Worm (Caenorhabditis elegans) whole organism, L3 larva: ENCODE results near the gene F01F1.2.

Experiments
- ama-1 ChIP-seq: fragments of 150-350 bp; optimal IDR thresholded peaks from 2 replicates; lab custom pipeline; 2018
- mdl-1 ChIP-seq: fragments of 150-350 bp; optimal IDR thresholded peaks from 2 replicates; lab custom pipeline; 2014; ENCODE audit warnings: missing biosample characterization, missing genetic modification characterization
- nhr-237 ChIP-seq: fragments of 150-350 bp; optimal IDR thresholded peaks from 2 replicates; lab custom pipeline; 2014; ENCODE audit warnings: missing biosample characterization, missing genetic modification characterization

DNA sequence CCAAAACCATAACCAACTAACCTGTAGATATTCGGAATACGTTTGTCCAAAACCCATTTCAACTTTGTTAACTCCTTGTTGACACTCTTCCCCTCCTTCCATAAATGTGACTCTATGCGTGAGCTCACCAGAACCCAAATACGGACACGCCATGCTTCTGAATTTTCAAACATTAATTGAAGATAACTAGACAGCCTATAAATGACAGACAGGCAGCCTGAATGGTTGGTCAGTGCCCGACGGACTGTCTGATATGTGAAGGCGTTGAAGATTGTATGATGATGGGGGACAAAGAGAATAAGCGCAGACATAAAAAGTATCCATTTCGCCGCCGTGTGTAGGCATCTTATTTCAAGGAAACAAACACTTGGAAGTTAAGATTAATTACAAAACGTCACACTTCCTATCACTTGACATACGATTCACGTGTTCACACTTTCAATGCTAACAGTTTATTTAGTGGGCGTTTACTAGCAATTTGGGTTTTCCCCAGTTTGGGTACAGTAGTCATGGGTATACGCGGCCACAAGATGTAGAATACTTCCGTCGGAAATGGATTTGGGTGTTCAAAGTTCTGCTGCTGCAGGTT is 41.5 kb downstream of the F01F1.2 start, which contains the start of the genes tdo-2 and C28H8.2:
- no peak for TF ChIP-seq nhr-237 (tag; lab: Kevin White, UChicago)
- peak; percentile 44 for TF ChIP-seq mdl-1 (tag; lab: Kevin White, UChicago)
- no peak for TF ChIP-seq ama-1 (lab: Kevin White, UChicago)
